Worm (Caenorhabditis elegans): ENCODE data around the gene W02H5.2.

ce11 chrV:2650980-2651379 lies 11.8 kb downstream of the W02H5.2 start:
- TF ChIP-seq pag-3 (tag; optimal IDR thresholded peaks at IDR 0.05; ENCODE audit: borderline replicate concordance): no peak
- no peak for TF ChIP-seq C38D4.7 (GFP tag; optimal IDR thresholded peaks at IDR 0.05)
- TF ChIP-seq unc-86 (tag; optimal IDR thresholded peaks at IDR 0.05): no peak
- no peak for TF ChIP-seq ceh-18 (tag; optimal IDR thresholded peaks at IDR 0.05)
- no peak for TF ChIP-seq unc-55 (GFP tag; optimal IDR thresholded peaks at IDR 0.05)
- no peak for TF ChIP-seq F13H6.1 (tag; optimal IDR thresholded peaks at IDR 0.05)
- TF ChIP-seq ama-1 (optimal IDR thresholded peaks at IDR 0.05): no peak
- no peak for TF ChIP-seq K02D7.2 (tag; optimal IDR thresholded peaks at IDR 0.05)
- no peak for TF ChIP-seq pha-2 (tag; optimal IDR thresholded peaks at IDR 0.05)
